Worm (Caenorhabditis elegans) whole organism, young adult: ENCODE data around the gene nifk-1.

ENCODE experiments used
- B0336.3 ChIP-seq: fragments of 200-800 bp; sonication (Bioruptor generic); IDR thresholded peaks from 2 replicates; pipeline ENCODE4 v1.3.6; 2022; ENCODE audit warnings: missing genetic modification characterization, missing compliant biosample characterization
- C06A6.2 ChIP-seq: fragments of 200-800 bp; sonication (Bioruptor generic); conservative IDR thresholded peaks from 2 replicates; pipeline ENCODE4 v1.3.6; 2022; ENCODE audit warnings: missing genetic modification characterization, missing compliant biosample characterization
- F39B2.1 ChIP-seq: fragments of 200-800 bp; sonication (Bioruptor generic); IDR thresholded peaks from 2 replicates; pipeline ENCODE4 v1.3.6; 2022; ENCODE audit warnings: missing genetic modification reagents, missing genetic modification characterization, missing compliant biosample characterization
- F52B5.7 ChIP-seq: sonication (generic microtip); optimal IDR thresholded peaks from 2 replicates; lab custom pipeline; 2016; ENCODE audit warnings: mild to moderate bottlenecking, missing genetic modification characterization, missing compliant biosample characterization
- K11D2.4 ChIP-seq: fragments of 200-800 bp; sonication (Bioruptor generic); IDR thresholded peaks from 2 replicates; pipeline ENCODE4 v1.3.6; 2022; ENCODE audit warnings: missing genetic modification reagents, missing genetic modification characterization, missing compliant biosample characterization
- K12H6.12 ChIP-seq: fragments of 200-800 bp; sonication (Bioruptor generic); optimal IDR thresholded peaks from 2 replicates; lab custom pipeline; 2018; ENCODE audit warnings: mild to moderate bottlenecking, missing genetic modification characterization, missing compliant biosample characterization
- Y53F4B.3 ChIP-seq: fragments of 200-800 bp; sonication (Bioruptor generic); IDR thresholded peaks from 2 replicates; pipeline ENCODE4 v1.3.6; 2022; ENCODE audit warnings: missing genetic modification reagents, missing genetic modification characterization, missing compliant biosample characterization
- Y53G8AR.9 ChIP-seq: fragments of 200-800 bp; sonication (Bioruptor generic); conservative IDR thresholded peaks from 2 replicates; pipeline ENCODE4 v1.3.6; 2022; ENCODE audit warnings: missing genetic modification reagents, missing genetic modification characterization, missing compliant biosample characterization
- Y67H2A.10 ChIP-seq: fragments of 200-800 bp; sonication (Bioruptor generic); conservative IDR thresholded peaks from 2 replicates; pipeline ENCODE4 v1.3.6; 2022; ENCODE audit warnings: missing genetic modification reagents, missing genetic modification characterization, missing compliant biosample characterization
- ZK185.1 ChIP-seq: sonication (generic microtip); optimal IDR thresholded peaks from 2 replicates; lab custom pipeline; 2016; ENCODE audit warnings: mild to moderate bottlenecking, missing genetic modification characterization, missing compliant biosample characterization; ENCODE audit not compliant: poor library complexity, severe bottlenecking
- atf-7 ChIP-seq: sonication (generic microtip); optimal IDR thresholded peaks from 2 replicates; lab custom pipeline; 2017; ENCODE audit warnings: mild to moderate bottlenecking, missing genetic modification characterization, missing compliant biosample characterization
- attf-3 ChIP-seq: fragments of 200-800 bp; sonication (Bioruptor generic); conservative IDR thresholded peaks from 2 replicates; pipeline ENCODE4 v1.3.6; 2022; ENCODE audit warnings: missing genetic modification reagents, missing genetic modification characterization, missing compliant biosample characterization
- cebp-1 ChIP-seq, 2 experiments: fragments of 200-800 bp in 1 of 2; sonication (Bioruptor generic) in 1 of 2; sonication (generic microtip) in 1 of 2; IDR thresholded peaks in 1 of 2; optimal IDR thresholded peaks in 1 of 2; 2 replicates each; pipeline versions ENCODE4 v1.3.6 to Lab custom; 2017 to 2022; ENCODE audit warnings: missing compliant biosample characterization in 2 of 2, missing genetic modification characterization in 2 of 2, mild to moderate bottlenecking in 1 of 2, missing genetic modification reagents in 1 of 2, moderate library complexity in 1 of 2
- cebp-2 ChIP-seq: fragments of 200-800 bp; sonication (Bioruptor generic); IDR thresholded peaks from 2 replicates; pipeline ENCODE4 v1.3.6; 2022; ENCODE audit warnings: missing genetic modification characterization, missing compliant biosample characterization
- ceh-100 ChIP-seq: fragments of 200-800 bp; sonication (Bioruptor generic); IDR thresholded peaks from 2 replicates; pipeline ENCODE4 v1.3.6; 2022; ENCODE audit warnings: missing genetic modification reagents, missing genetic modification characterization, missing compliant biosample characterization
- ceh-58 ChIP-seq: fragments of 200-800 bp; sonication (Bioruptor generic); IDR thresholded peaks from 2 replicates; pipeline ENCODE4 v1.3.6; 2022; ENCODE audit warnings: missing genetic modification characterization, missing compliant biosample characterization
- die-1 ChIP-seq: sonication (generic microtip); optimal IDR thresholded peaks from 2 replicates; lab custom pipeline; 2016; ENCODE audit warnings: missing genotype, mild to moderate bottlenecking, missing genetic modification characterization, missing compliant biosample characterization
- egl-44 ChIP-seq: fragments of 200-800 bp; sonication (Bioruptor generic); IDR thresholded peaks from 2 replicates; pipeline ENCODE4 v1.3.6; 2022; ENCODE audit warnings: missing genetic modification reagents, missing genetic modification characterization, missing compliant biosample characterization
- egrh-3 ChIP-seq: fragments of 200-800 bp; sonication (Bioruptor generic); IDR thresholded peaks from 2 replicates; pipeline ENCODE4 v1.3.6; 2022; ENCODE audit warnings: missing genetic modification reagents, missing genetic modification characterization, missing compliant biosample characterization
- ekl-4 ChIP-seq: fragments of 200-800 bp; sonication (Bioruptor generic); IDR thresholded peaks from 2 replicates; pipeline ENCODE4 v1.3.6; 2022; ENCODE audit warnings: missing genetic modification reagents, missing genetic modification characterization, missing compliant biosample characterization
- gei-17 ChIP-seq: fragments of 200-800 bp; sonication (Bioruptor generic); optimal IDR thresholded peaks from 2 replicates; lab custom pipeline; 2018; ENCODE audit warnings: mild to moderate bottlenecking, missing genetic modification characterization, missing compliant biosample characterization
- hmg-1.2 ChIP-seq: fragments of 200-800 bp; sonication (Bioruptor generic); IDR thresholded peaks from 2 replicates; pipeline ENCODE4 v1.3.6; 2022; ENCODE audit warnings: missing genetic modification reagents, missing genetic modification characterization, missing compliant biosample characterization
- hsf-1 ChIP-seq: fragments of 200-800 bp; sonication (Bioruptor generic); IDR thresholded peaks from 2 replicates; pipeline ENCODE4 v1.3.6; 2022; ENCODE audit warnings: missing genetic modification reagents, missing genetic modification characterization, missing compliant biosample characterization
- let-526 ChIP-seq: fragments of 200-800 bp; sonication (Bioruptor generic); IDR thresholded peaks from 2 replicates; pipeline ENCODE4 v1.3.6; 2022; ENCODE audit warnings: missing genetic modification reagents, missing genetic modification characterization, missing compliant biosample characterization
- let-607 ChIP-seq, 2 experiments: fragments of 200-800 bp in 1 of 2; sonication (Bioruptor generic) in 1 of 2; sonication (generic microtip) in 1 of 2; optimal IDR thresholded peaks; 2 replicates each; lab custom pipeline; 2016 to 2018; ENCODE audit warnings: mild to moderate bottlenecking in 2 of 2, missing compliant biosample characterization in 2 of 2, missing genetic modification characterization in 2 of 2, moderate library complexity in 2 of 2, missing genotype in 1 of 2
- lin-26 ChIP-seq: fragments of 200-800 bp; sonication (Bioruptor generic); IDR thresholded peaks from 2 replicates; pipeline ENCODE4 v1.3.6; 2022; ENCODE audit warnings: missing genetic modification reagents, missing genetic modification characterization, missing compliant biosample characterization
- lin-35 ChIP-seq, 3 experiments: fragments of 150-350 bp in 2 of 3; sonication (generic microtip) in 1 of 3; optimal IDR thresholded peaks; 2 replicates each; lab custom pipeline; 2014 to 2018; ENCODE audit warnings: missing biosample characterization in 3 of 3, missing genetic modification characterization in 3 of 3, missing genetic modification reagents in 3 of 3
- lir-1 ChIP-seq: fragments of 200-800 bp; sonication (Bioruptor generic); conservative IDR thresholded peaks from 2 replicates; pipeline ENCODE4 v1.3.6; 2022; ENCODE audit warnings: missing genetic modification reagents, missing genetic modification characterization, missing compliant biosample characterization
- madf-8 ChIP-seq: fragments of 200-800 bp; sonication (Bioruptor generic); conservative IDR thresholded peaks from 2 replicates; pipeline ENCODE4 v1.3.6; 2022; ENCODE audit warnings: missing genetic modification reagents, missing genetic modification characterization, missing compliant biosample characterization
- mcd-1 ChIP-seq: fragments of 200-800 bp; sonication (Bioruptor generic); IDR thresholded peaks from 2 replicates; pipeline ENCODE4 v1.3.6; 2022; ENCODE audit warnings: missing genetic modification reagents, missing genetic modification characterization, missing compliant biosample characterization
- mxl-1 ChIP-seq: sonication (generic microtip); optimal IDR thresholded peaks from 2 replicates; lab custom pipeline; 2016; ENCODE audit warnings: missing genetic modification characterization, missing compliant biosample characterization
- nfya-2 ChIP-seq: fragments of 200-800 bp; sonication (Bioruptor generic); IDR thresholded peaks from 2 replicates; pipeline ENCODE4 v1.3.6; 2022; ENCODE audit warnings: missing genetic modification reagents, missing genetic modification characterization, missing compliant biosample characterization
- nfyb-1 ChIP-seq: fragments of 200-800 bp; sonication (Bioruptor generic); IDR thresholded peaks from 2 replicates; pipeline ENCODE4 v1.3.6; 2022; ENCODE audit warnings: missing genetic modification reagents, missing genetic modification characterization, missing compliant biosample characterization
- pbrm-1 ChIP-seq: fragments of 200-800 bp; sonication (Bioruptor generic); IDR thresholded peaks from 2 replicates; pipeline ENCODE4 v1.3.6; 2022; ENCODE audit warnings: missing genetic modification reagents, missing genetic modification characterization, missing compliant biosample characterization
- pha-4 ChIP-seq: fragments of 150-350 bp; sonication (generic microtip); optimal IDR thresholded peaks from 2 replicates; lab custom pipeline; 2014; ENCODE audit warnings: missing biosample characterization, missing genetic modification reagents, missing genetic modification characterization
- rcor-1 ChIP-seq: fragments of 200-800 bp; sonication (Bioruptor generic); IDR thresholded peaks from 2 replicates; pipeline ENCODE4 v1.3.6; 2022; ENCODE audit warnings: missing genetic modification reagents, missing genetic modification characterization, missing compliant biosample characterization
- repo-1 ChIP-seq: sonication (generic microtip); optimal IDR thresholded peaks from 2 replicates; lab custom pipeline; 2017; ENCODE audit warnings: mild to moderate bottlenecking, missing genetic modification characterization, missing compliant biosample characterization
- sdz-38 ChIP-seq: sonication (generic microtip); optimal IDR thresholded peaks from 2 replicates; lab custom pipeline; 2016; ENCODE audit warnings: missing genotype, missing genetic modification characterization, missing compliant biosample characterization
- snpc-4 ChIP-seq, 5 experiments: fragments of 150-350 bp in 1 of 5; sonication (generic microtip) in 4 of 5; optimal IDR thresholded peaks; 2 replicates each; lab custom pipeline; 2014 to 2018; ENCODE audit warnings: missing genetic modification characterization in 5 of 5, missing biosample characterization in 3 of 5, antibody characterized with exemption in 2 of 5, mild to moderate bottlenecking in 2 of 5, missing compliant biosample characterization in 2 of 5, missing genotype in 2 of 5, moderate library complexity in 2 of 5, missing genetic modification reagents in 1 of 5
- tbp1 ChIP-seq: fragments of 200-800 bp; sonication (Bioruptor generic); optimal IDR thresholded peaks from 2 replicates; lab custom pipeline; 2018; ENCODE audit warnings: mild to moderate bottlenecking, missing genetic modification characterization, missing compliant biosample characterization
- tlf-1 ChIP-seq: fragments of 200-800 bp; sonication (Bioruptor generic); optimal IDR thresholded peaks from 2 replicates; lab custom pipeline; 2018; ENCODE audit warnings: mild to moderate bottlenecking, missing genetic modification characterization, missing compliant biosample characterization
- zfh-2 ChIP-seq: fragments of 200-800 bp; sonication (Bioruptor generic); conservative IDR thresholded peaks from 2 replicates; pipeline ENCODE4 v1.3.6; 2022; ENCODE audit warnings: missing genetic modification reagents, missing genetic modification characterization, missing compliant biosample characterization
- ztf-18 ChIP-seq: sonication (generic microtip); optimal IDR thresholded peaks from 2 replicates; lab custom pipeline; 2016; ENCODE audit warnings: missing genotype, mild to moderate bottlenecking, missing genetic modification characterization, missing compliant biosample characterization
- ztf-22 ChIP-seq: fragments of 200-800 bp; sonication (Bioruptor generic); optimal IDR thresholded peaks from 2 replicates; lab custom pipeline; 2018; ENCODE audit warnings: mild to moderate bottlenecking, missing genetic modification characterization, moderate library complexity, missing compliant biosample characterization
- ztf-28 ChIP-seq: fragments of 200-800 bp; sonication (Bioruptor generic); IDR thresholded peaks from 2 replicates; pipeline ENCODE4 v1.3.6; 2022; ENCODE audit warnings: missing genetic modification reagents, missing genetic modification characterization, missing compliant biosample characterization
- ztf-3 ChIP-seq: fragments of 200-800 bp; sonication (Bioruptor generic); optimal IDR thresholded peaks from 2 replicates; lab custom pipeline; 2018; ENCODE audit warnings: mild to moderate bottlenecking, missing genetic modification characterization, missing compliant biosample characterization

Gene nifk-1

ce11 chrIII:4649363-4649768 is 43.7 kb downstream of the nifk-1 start (continued):
- TF ChIP-seq pha-4 (tag; lab: Kevin White, UChicago) (peak; percentile 61), let-607 (tag; optimal IDR thresholded peaks at IDR 0.05; lab: Kevin White, UChicago) (peak; percentile 81 to 89), cebp-1 (GFP tag; IDR thresholded peaks at IDR 0.05; lab: Robert Waterston, UW) (peak; percentile 37; the same call in 1 of the 2 replicates), cebp-1 (tag; optimal IDR thresholded peaks at IDR 0.05; lab: Kevin White, UChicago) (peak; percentile 93), sdz-38 (tag; lab: Kevin White, UChicago) (no peak), repo-1 (tag; lab: Kevin White, UChicago) (peak; percentile 61), snpc-4 (GFP tag; optimal IDR thresholded peaks at IDR 0.05; lab: Kevin White, UChicago) (peak; percentile 16), snpc-4 (tag; optimal IDR thresholded peaks at IDR 0.05; lab: Kevin White, UChicago) (peak; percentile 33 to 71 (median 52)), ztf-28 (GFP tag; lab: Robert Waterston, UW) (no peak), tlf-1 (GFP tag; lab: Kevin White, UChicago) (peak; percentile 85), hmg-1.2 (peak; percentile 96), mxl-1 (tag; lab: Kevin White, UChicago) (peak; percentile 20), gei-17 (peak; percentile 32), ZK185.1 (peak; percentile 87), nfyb-1 (GFP tag; lab: Robert Waterston, UW) (peak; percentile 93), rcor-1 (GFP tag; lab: Robert Waterston, UW) (peak; percentile 46), Y53G8AR.9 (GFP tag; lab: Robert Waterston, UW) (peak; percentile 53; the same call in 1 of the 2 replicates), mcd-1 (peak; percentile 89), ekl-4 (GFP tag; lab: Robert Waterston, UW) (peak; percentile 80), egrh-3 (GFP tag; lab: Robert Waterston, UW) (peak; percentile 10; the same call in 1 of the 2 replicates), zfh-2 (GFP tag; lab: Robert Waterston, UW) (peak; percentile 95), atf-7 (peak; percentile 96), cebp-2 (GFP tag; lab: Robert Waterston, UW) (no peak), let-526 (0 out of 2 replicates have a peak, but pooled peaks have one; percentile 30), madf-8 (no peak), ceh-100 (peak; percentile 37; the same call in 1 of the 2 replicates), C06A6.2 (GFP tag; lab: Robert Waterston, UW) (peak; percentile 84), ceh-58 (GFP tag; lab: Robert Waterston, UW) (no peak), ztf-3 (GFP tag; lab: Kevin White, UChicago) (peak; percentile 56), F39B2.1 (GFP tag; lab: Robert Waterston, UW) (no peak), hsf-1 (0 out of 2 replicates have a peak, but pooled peaks have one; percentile 35), lir-1 (GFP tag; lab: Robert Waterston, UW) (peak; percentile 71; the same call in 1 of the 2 replicates), tbp1 (GFP tag; lab: Kevin White, UChicago) (peak; percentile 70), Y53F4B.3 (GFP tag; lab: Robert Waterston, UW) (no peak), ztf-18 (tag; lab: Kevin White, UChicago) (peak; percentile 65), attf-3 (GFP tag; lab: Robert Waterston, UW) (peak; percentile 60; the same call in 1 of the 2 replicates), lin-26 (GFP tag; lab: Robert Waterston, UW) (peak; percentile 48; the same call in 1 of the 2 replicates), B0336.3 (GFP tag; lab: Robert Waterston, UW) (peak; percentile 93), die-1 (tag; lab: Kevin White, UChicago) (peak; percentile 70), K12H6.12 (peak; percentile 94), pbrm-1 (GFP tag; lab: Robert Waterston, UW) (peak; percentile 79; the same call in 1 of the 2 replicates), K11D2.4 (GFP tag; lab: Robert Waterston, UW) (peak; percentile 82), F52B5.7 (tag; lab: Kevin White, UChicago) (no peak), ztf-22 (peak; percentile 97), egl-44 (GFP tag; lab: Robert Waterston, UW) (peak; percentile 81), nfya-2 (no peak), Y67H2A.10 (GFP tag; lab: Robert Waterston, UW) (peak; percentile 62; the same call in 1 of the 2 replicates), lin-35 (GFP tag; optimal IDR thresholded peaks at IDR 0.05; lab: Kevin White, UChicago) (peak in 1 of 3 experiments; percentile 66)
